Fruit fly (Drosophila melanogaster) S2 (cell line): ENCODE data around the gene RpS9.

Experiments
- CG8478 ChIP-seq: fragments of >200 bp; optimal IDR thresholded peaks from 2 replicates; lab custom pipeline; 2018
- CTCF ChIP-seq, 2 experiments: fragments of >200 bp; optimal IDR thresholded peaks; 2 replicates each; lab custom pipeline; 2018

DNA sequence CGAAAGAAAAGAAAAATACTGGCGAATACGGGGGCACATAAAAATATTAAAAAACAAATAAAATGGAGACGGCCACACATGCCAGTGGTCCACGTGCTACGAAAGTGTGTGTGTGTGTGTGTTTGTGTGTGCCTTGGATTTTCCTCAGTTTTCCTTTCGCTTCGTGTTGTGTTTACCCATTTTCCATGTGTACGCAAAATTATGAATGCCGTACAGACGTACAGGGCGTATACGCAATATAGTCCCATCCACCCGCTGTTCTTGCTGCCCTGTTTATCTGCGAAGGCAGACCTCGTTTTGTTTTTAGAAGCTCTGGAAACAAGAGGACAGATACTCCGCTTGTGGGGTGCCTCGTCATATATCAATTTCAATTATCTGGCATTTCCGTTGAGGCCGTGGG lies 45.3 kb upstream of the RpS9 start:
- TF ChIP-seq CTCF (optimal IDR thresholded peaks at IDR 0.05; lab: Kevin White, UChicago), result no peak
- TF ChIP-seq CG8478 (lab: Kevin White, UChicago), result no peak
